Worm (Caenorhabditis elegans) whole organism, L4 larva: ENCODE measurements around the gene C25F9.13.
A peak's percentile ranks its signal among the peaks of the same experiment; 100 is the strongest.

Experiments
- D1046.2 ChIP-seq: fragments of 200-800 bp; sonication (Bioruptor generic); IDR thresholded peaks from 2 replicates; pipeline ENCODE4 v1.3.6; 2022; ENCODE audit warnings: missing genetic modification characterization, missing compliant biosample characterization
- F26F4.8 ChIP-seq: fragments of 200-800 bp; sonication (Bioruptor generic); conservative IDR thresholded peaks from 2 replicates; pipeline ENCODE4 v1.3.6; 2022; ENCODE audit warnings: missing genetic modification characterization, missing compliant biosample characterization
- Y48G9A.11 ChIP-seq: fragments of 200-800 bp; sonication (Bioruptor generic); IDR thresholded peaks from 2 replicates; pipeline ENCODE4 v1.3.6; 2022; ENCODE audit warnings: missing genetic modification reagents, missing genetic modification characterization, missing compliant biosample characterization
- daf-16 ChIP-seq, 3 experiments: sonication (generic microtip); optimal IDR thresholded peaks; 2 replicates each; lab custom pipeline; 2016 to 2017; ENCODE audit warnings: missing genetic modification characterization in 3 of 3, missing genetic modification reagents in 3 of 3, mild to moderate bottlenecking in 2 of 3, missing compliant biosample characterization in 2 of 3, missing biosample characterization in 1 of 3, moderate library complexity in 1 of 3
- daf-19 ChIP-seq: fragments of 200-800 bp; sonication (Bioruptor generic); conservative IDR thresholded peaks from 2 replicates; pipeline ENCODE4 v1.3.6; 2022; ENCODE audit warnings: missing genetic modification characterization, missing compliant biosample characterization
- dve-1 ChIP-seq: sonication (generic microtip); optimal IDR thresholded peaks from 2 replicates; lab custom pipeline; 2017; ENCODE audit warnings: antibody characterized with exemption, mild to moderate bottlenecking, missing genetic modification characterization, missing compliant biosample characterization; ENCODE audit not compliant: insufficient read depth
- egl-27 ChIP-seq: sonication (generic microtip); optimal IDR thresholded peaks from 3 replicates; lab custom pipeline; 2017; ENCODE audit warnings: missing biosample characterization, missing genetic modification reagents, missing genetic modification characterization
- gei-8 ChIP-seq: fragments of 200-800 bp; sonication (Bioruptor generic); optimal IDR thresholded peaks from 2 replicates; lab custom pipeline; 2018; ENCODE audit warnings: mild to moderate bottlenecking, missing genetic modification characterization, missing compliant biosample characterization
- hmg-1.1 ChIP-seq: fragments of 200-800 bp; sonication (Bioruptor generic); IDR thresholded peaks from 2 replicates; pipeline ENCODE4 v1.3.6; 2022; ENCODE audit warnings: missing genetic modification reagents, missing genetic modification characterization, missing compliant biosample characterization
- jun-1 ChIP-seq: fragments of 150-350 bp; optimal IDR thresholded peaks from 2 replicates; lab custom pipeline; 2014; ENCODE audit warnings: missing biosample characterization, missing genetic modification reagents, missing genetic modification characterization
- lin-1 ChIP-seq: fragments of 200-800 bp; sonication (Bioruptor generic); IDR thresholded peaks from 2 replicates; pipeline ENCODE4 v1.3.6; 2022; ENCODE audit warnings: missing genetic modification reagents, missing genetic modification characterization, missing compliant biosample characterization
- lin-29 ChIP-seq: fragments of 200-800 bp; sonication (Bioruptor generic); IDR thresholded peaks from 2 replicates; pipeline ENCODE4 v1.3.6; 2022; ENCODE audit warnings: missing genetic modification reagents, missing genetic modification characterization, missing compliant biosample characterization
- lin-38 ChIP-seq: fragments of 200-800 bp; sonication (Bioruptor generic); IDR thresholded peaks from 2 replicates; pipeline ENCODE4 v1.3.6; 2022; ENCODE audit warnings: missing genetic modification reagents, missing genetic modification characterization, missing compliant biosample characterization
- lin-39 ChIP-seq: fragments of 150-350 bp; optimal IDR thresholded peaks from 2 replicates; lab custom pipeline; 2014; ENCODE audit warnings: missing biosample characterization, missing genetic modification reagents, missing genetic modification characterization
- lsy-2 ChIP-seq, 2 experiments: fragments of 150-350 bp in 1 of 2; sonication (generic microtip) in 1 of 2; optimal IDR thresholded peaks; 2 replicates each; lab custom pipeline; 2014 to 2017; ENCODE audit warnings: missing biosample characterization in 2 of 2, missing genetic modification characterization in 2 of 2
- madf-5 ChIP-seq, 2 experiments: fragments of 200-800 bp; sonication (Bioruptor generic); IDR thresholded peaks; 2 replicates each; pipeline ENCODE4 v1.3.6; 2022; ENCODE audit warnings: missing compliant biosample characterization in 2 of 2, missing genetic modification characterization in 2 of 2
- mdl-1 ChIP-seq, 2 experiments: fragments of 150-350 bp in 1 of 2; sonication (generic microtip) in 1 of 2; optimal IDR thresholded peaks; 2 replicates each; lab custom pipeline; 2014 to 2017; ENCODE audit warnings: missing biosample characterization in 2 of 2, missing genetic modification characterization in 2 of 2
- mep-1 ChIP-seq: fragments of 150-350 bp; sonication (generic microtip); optimal IDR thresholded peaks from 3 replicates; lab custom pipeline; 2014; ENCODE audit warnings: missing biosample characterization, missing genetic modification characterization
- mxl-2 ChIP-seq: fragments of 200-800 bp; sonication (Bioruptor generic); conservative IDR thresholded peaks from 2 replicates; pipeline ENCODE4 v1.3.6; 2022; ENCODE audit warnings: missing genetic modification reagents, missing genetic modification characterization, missing compliant biosample characterization
- nhr-111 ChIP-seq: fragments of 200-800 bp; sonication (Bioruptor generic); optimal IDR thresholded peaks from 2 replicates; lab custom pipeline; 2018; ENCODE audit warnings: mild to moderate bottlenecking, missing genetic modification characterization, missing compliant biosample characterization
- nhr-28 ChIP-seq: fragments of 150-350 bp; optimal IDR thresholded peaks from 2 replicates; lab custom pipeline; 2014; ENCODE audit warnings: missing biosample characterization, missing genetic modification characterization
- nhr-42 ChIP-seq: fragments of 200-800 bp; sonication (Bioruptor generic); IDR thresholded peaks from 2 replicates; pipeline ENCODE4 v1.3.6; 2022; ENCODE audit warnings: missing genetic modification characterization, missing compliant biosample characterization
- nhr-6 ChIP-seq: fragments of 150-350 bp; optimal IDR thresholded peaks from 2 replicates; lab custom pipeline; 2014; ENCODE audit warnings: missing biosample characterization, missing genetic modification characterization
- nhr-77 ChIP-seq: fragments of 150-350 bp; optimal IDR thresholded peaks from 2 replicates; lab custom pipeline; 2014; ENCODE audit warnings: missing biosample characterization, missing genetic modification characterization
- php-3 ChIP-seq: fragments of 200-800 bp; sonication (Bioruptor generic); IDR thresholded peaks from 2 replicates; pipeline ENCODE4 v1.3.6; 2022; ENCODE audit warnings: missing genetic modification reagents, missing genetic modification characterization, missing compliant biosample characterization
- pqm-1 ChIP-seq: sonication (generic microtip); optimal IDR thresholded peaks from 2 replicates; lab custom pipeline; 2017; ENCODE audit warnings: missing biosample characterization, missing genetic modification characterization
- saeg-2 ChIP-seq: fragments of 200-800 bp; sonication (Bioruptor generic); IDR thresholded peaks from 2 replicates; pipeline ENCODE4 v1.3.6; 2022; ENCODE audit warnings: missing genetic modification reagents, missing genetic modification characterization, missing compliant biosample characterization
- sdz-12 ChIP-seq: fragments of 200-800 bp; sonication (Bioruptor generic); optimal IDR thresholded peaks from 2 replicates; lab custom pipeline; 2018; ENCODE audit warnings: mild to moderate bottlenecking, missing genetic modification characterization, missing compliant biosample characterization
- spr-1 ChIP-seq: sonication (generic microtip); optimal IDR thresholded peaks from 2 replicates; lab custom pipeline; 2016; ENCODE audit warnings: mild to moderate bottlenecking, missing genetic modification characterization, missing compliant biosample characterization
- spr-3 ChIP-seq: fragments of 200-800 bp; sonication (Bioruptor generic); optimal IDR thresholded peaks from 2 replicates; lab custom pipeline; 2018; ENCODE audit warnings: mild to moderate bottlenecking, missing genetic modification characterization, missing compliant biosample characterization
- tag-97 ChIP-seq: fragments of 200-800 bp; sonication (Bioruptor generic); IDR thresholded peaks from 2 replicates; pipeline ENCODE4 v1.3.6; 2022; ENCODE audit warnings: missing genetic modification characterization, missing compliant biosample characterization
- unc-39 ChIP-seq: sonication (generic microtip); optimal IDR thresholded peaks from 2 replicates; lab custom pipeline; 2017; ENCODE audit warnings: missing biosample characterization, missing genetic modification characterization
- unc-62 ChIP-seq, 3 experiments: fragments of 150-350 bp in 1 of 3; sonication (generic microtip); optimal IDR thresholded peaks in 2 of 3; peaks in 1 of 3; 1 replicate in 1 of 3; 2 replicates in 2 of 3; lab custom pipeline; 2014 to 2017; ENCODE audit warnings: missing biosample characterization in 3 of 3, missing genetic modification characterization in 3 of 3, missing genetic modification reagents in 3 of 3, missing genotype in 1 of 3
- zfp-2 ChIP-seq: sonication (generic microtip); optimal IDR thresholded peaks from 2 replicates; lab custom pipeline; 2016; ENCODE audit warnings: mild to moderate bottlenecking, missing genetic modification characterization, missing compliant biosample characterization
- ztf-11 ChIP-seq: fragments of 150-350 bp; optimal IDR thresholded peaks from 2 replicates; lab custom pipeline; 2014; ENCODE audit warnings: missing biosample characterization, missing genetic modification characterization
- ztf-7 ChIP-seq: fragments of 150-350 bp; optimal IDR thresholded peaks from 2 replicates; lab custom pipeline; 2014; ENCODE audit warnings: missing biosample characterization, missing genetic modification characterization

Gene C25F9.13

DNA sequence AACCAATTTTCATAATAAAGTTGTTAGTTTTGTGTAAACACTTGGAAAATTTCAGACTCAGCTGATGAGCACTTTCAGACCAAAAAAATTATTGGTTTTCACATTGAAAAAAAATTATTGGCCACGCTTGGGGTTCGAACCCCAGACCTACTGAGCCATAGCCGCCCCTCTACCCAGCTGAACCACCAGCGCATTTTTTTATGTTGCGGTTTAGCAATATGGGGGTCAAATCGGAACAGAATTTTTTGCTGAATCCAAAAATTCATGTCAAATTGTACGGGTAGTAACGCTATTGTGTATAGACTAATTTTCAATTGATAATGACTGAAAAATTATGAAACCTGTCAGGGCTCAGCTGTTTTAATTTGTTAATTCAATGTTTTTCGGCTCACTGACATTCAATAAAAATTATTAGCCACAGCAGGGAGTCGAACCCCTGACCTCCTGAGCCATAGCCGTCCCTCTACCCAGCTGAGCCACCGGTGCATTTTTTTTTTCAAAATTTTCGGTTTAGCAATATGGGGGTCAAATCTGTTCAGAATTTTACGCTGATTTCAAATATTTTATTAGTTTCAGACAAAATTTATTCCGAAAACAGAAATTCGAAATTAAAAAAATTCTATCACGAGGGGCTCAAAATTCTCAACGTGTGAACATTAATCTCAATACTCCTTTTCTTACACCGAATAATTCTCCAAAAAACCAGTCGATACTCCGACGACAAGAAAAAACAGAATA is 2.0 kb downstream of the C25F9.13 start:
- 0 out of 2 replicates have a peak, but pooled peaks have one; percentile 34 for TF ChIP-seq lin-38 (GFP tag; lab: Robert Waterston, UW)
- no peak for TF ChIP-seq nhr-28 (tag; lab: Kevin White, UChicago)
- peak in 1 of 2 experiments; percentile 62 for TF ChIP-seq unc-62 (GFP tag; optimal IDR thresholded peaks at IDR 0.05 in 1 of 2; lab: Kevin White, UChicago)
- no peak for TF ChIP-seq unc-62 (tag; optimal IDR thresholded peaks at IDR 0.05; lab: Kevin White, UChicago)

DNA sequence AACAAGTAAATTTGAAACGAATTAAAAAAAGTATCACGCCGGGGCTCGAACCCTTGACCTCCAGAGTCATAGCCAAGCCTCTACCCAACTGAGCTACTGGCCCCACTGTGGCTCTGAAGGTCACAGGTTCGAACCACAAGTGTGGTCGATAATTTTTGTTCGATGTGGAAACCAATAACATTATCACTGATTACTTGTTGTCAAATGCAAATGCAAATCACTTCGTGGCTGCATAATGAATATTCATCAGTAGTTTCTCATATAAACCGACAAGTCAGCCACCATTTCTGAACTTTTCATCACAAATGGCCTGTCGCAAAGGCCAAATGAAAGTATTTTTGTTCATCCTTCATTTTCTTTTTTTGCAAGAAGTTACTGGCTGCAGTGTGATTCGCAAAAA is 4.0 kb downstream of the C25F9.13 start, which contains the start of gene C25F9.8:
C25F9.8 (plus strand) TSS at position 301 of the 400 bp plus-strand sequence.
- TF ChIP-seq egl-27 (no peak), php-3 (no peak), nhr-111 (GFP tag; lab: Kevin White, UChicago) (no peak), saeg-2 (GFP tag; lab: Robert Waterston, UW) (no peak), madf-5 (GFP tag; IDR thresholded peaks at IDR 0.05; lab: Robert Waterston, UW) (no peak)

DNA sequence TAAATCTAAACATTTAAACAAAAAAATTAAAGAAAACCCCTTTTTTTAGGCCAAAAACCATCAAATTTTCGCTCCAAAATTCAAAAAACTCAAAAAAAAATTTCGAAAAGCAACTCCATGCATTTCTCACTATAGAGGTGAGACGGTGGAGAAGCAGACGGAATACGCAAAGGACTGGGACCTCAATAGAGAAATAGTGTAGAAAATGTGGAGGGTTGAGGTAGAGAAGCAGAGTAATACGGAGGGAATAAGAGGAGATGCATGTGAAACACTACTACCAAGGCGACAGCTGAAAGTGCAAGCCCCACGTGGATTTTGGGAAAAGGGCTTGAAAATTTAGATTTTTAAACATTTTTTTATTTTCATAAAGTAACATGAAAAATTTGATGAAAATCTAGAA is 7.5 kb downstream of the C25F9.13 start:
- TF ChIP-seq spr-1 (tag; lab: Kevin White, UChicago) (no peak), lin-29 (GFP tag; lab: Robert Waterston, UW) (no peak), lsy-2 (tag; optimal IDR thresholded peaks at IDR 0.05; lab: Kevin White, UChicago) (no peak), nhr-42 (GFP tag; lab: Robert Waterston, UW) (no peak), mdl-1 (tag; optimal IDR thresholded peaks at IDR 0.05; lab: Kevin White, UChicago) (peak in 1 of 2 experiments; percentile 26), ztf-7 (no peak), unc-39 (no peak), hmg-1.1 (GFP tag; lab: Robert Waterston, UW) (peak; percentile 22; the same call in 1 of the 2 replicates), F26F4.8 (GFP tag; lab: Robert Waterston, UW) (no peak), lin-1 (GFP tag; lab: Robert Waterston, UW) (no peak), unc-62 (GFP tag; optimal IDR thresholded peaks at IDR 0.05 in 1 of 2; lab: Kevin White, UChicago) (no peak), unc-62 (tag; optimal IDR thresholded peaks at IDR 0.05; lab: Kevin White, UChicago) (no peak), ztf-11 (no peak)
- TF ChIP-seq, all 104 proteins: peak for 2

DNA sequence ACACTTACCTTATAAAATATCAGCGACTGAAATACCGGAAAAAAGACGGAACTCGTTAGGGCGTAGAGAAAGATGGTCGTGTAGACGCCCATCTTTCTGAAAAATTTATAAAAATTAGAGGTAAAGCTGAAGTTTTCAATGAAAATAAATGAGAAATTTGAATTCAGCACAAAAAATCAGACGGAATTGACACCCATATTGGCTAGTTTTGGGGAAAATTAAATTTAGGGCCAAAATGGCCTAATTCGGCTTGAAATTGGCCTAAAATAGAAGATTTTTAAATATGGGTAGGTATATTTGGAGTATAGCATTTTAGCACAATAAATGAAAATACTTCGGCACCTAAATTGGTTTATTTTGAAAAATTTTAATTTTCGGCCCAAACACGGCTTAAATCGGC is 8.8 kb downstream of the C25F9.13 start, which contains the start of gene slcr-46.2:
slcr-46.2 (minus strand) TSS at position 101 of the 400 bp plus-strand sequence.
- TF ChIP-seq Y48G9A.11 (GFP tag; lab: Robert Waterston, UW): no peak
- no peak for TF ChIP-seq lin-39 (tag; lab: Kevin White, UChicago)
- no peak for TF ChIP-seq jun-1
- TF ChIP-seq mdl-1 (tag; optimal IDR thresholded peaks at IDR 0.05; lab: Kevin White, UChicago): no peak
- TF ChIP-seq gei-8: no peak
- no peak for TF ChIP-seq egl-27
- TF ChIP-seq nhr-6: no peak
- TF ChIP-seq mxl-2 (GFP tag; lab: Robert Waterston, UW): no peak
- TF ChIP-seq zfp-2 (tag; lab: Kevin White, UChicago): no peak
- no peak for TF ChIP-seq daf-16 (GFP tag; optimal IDR thresholded peaks at IDR 0.05; lab: Kevin White, UChicago)
- no peak for TF ChIP-seq daf-16 (tag; optimal IDR thresholded peaks at IDR 0.05; lab: Kevin White, UChicago)
- TF ChIP-seq spr-3: no peak

DNA sequence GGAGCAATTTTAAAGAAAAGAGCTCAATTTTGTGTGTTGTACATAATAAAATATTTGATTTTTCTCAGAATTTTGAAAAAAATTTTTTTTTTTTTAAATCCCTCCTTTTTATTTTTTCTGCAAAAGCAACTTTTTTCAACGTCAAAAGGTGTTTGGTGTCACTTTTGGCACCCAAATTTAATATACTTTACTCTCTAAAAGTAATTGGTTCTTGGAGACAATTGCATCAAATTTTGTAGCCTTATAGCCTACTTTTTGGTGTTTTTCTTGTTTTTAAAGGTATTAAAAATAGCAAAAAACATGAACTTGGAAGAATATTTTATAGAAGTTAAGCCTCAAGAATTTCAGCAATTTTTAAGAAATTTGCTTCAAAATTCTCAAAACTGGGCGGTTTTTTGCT is 17.8 kb downstream of the C25F9.13 start, which contains the start of gene srw-84:
srw-84 (plus strand) TSS at position 301 of the 400 bp plus-strand sequence.
- no peak for TF ChIP-seq sdz-12

DNA sequence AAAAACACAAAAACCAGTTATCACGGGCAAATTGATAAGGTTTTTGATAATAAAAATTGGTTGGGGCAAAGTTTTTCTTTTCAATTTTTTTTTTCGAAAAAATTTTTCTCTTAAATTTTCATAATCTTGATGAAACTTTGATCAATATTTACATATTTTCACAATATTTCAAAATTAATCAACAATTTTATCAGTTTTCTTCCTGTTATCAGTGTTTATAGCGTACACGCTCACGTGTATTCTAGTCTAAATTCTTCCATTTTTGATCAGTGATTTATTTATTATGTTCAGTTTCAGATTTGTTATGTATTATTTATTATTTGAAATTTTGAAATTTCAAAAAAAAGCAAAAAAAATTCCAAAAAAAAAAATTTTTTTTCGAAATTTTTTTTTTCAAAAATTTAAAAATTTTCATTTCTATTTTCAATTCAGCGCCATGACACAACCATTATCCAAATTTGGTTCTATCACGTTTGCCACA is 21.7 kb downstream of the C25F9.13 start, which contains the start of gene nceh-1:
nceh-1 (plus strand) TSS at position 431 of the 481 bp plus-strand sequence.
- TF ChIP-seq dve-1 (tag; lab: Kevin White, UChicago): peak; percentile 68
- TF ChIP-seq daf-19: no peak
- TF ChIP-seq nhr-77 (tag; lab: Kevin White, UChicago): peak; percentile 30
- TF ChIP-seq nhr-28 (tag; lab: Kevin White, UChicago): peak; percentile 47
- TF ChIP-seq tag-97 (GFP tag; lab: Robert Waterston, UW): no peak
- peak; percentile 28 for TF ChIP-seq pqm-1 (tag; lab: Kevin White, UChicago)
- TF ChIP-seq daf-16 (GFP tag; optimal IDR thresholded peaks at IDR 0.05; lab: Kevin White, UChicago): no peak
- peak; percentile 99 for TF ChIP-seq daf-16 (tag; optimal IDR thresholded peaks at IDR 0.05; lab: Kevin White, UChicago)
- TF ChIP-seq mep-1 (tag; lab: Kevin White, UChicago): peak; percentile 25
- no peak for TF ChIP-seq D1046.2 (GFP tag; lab: Robert Waterston, UW)
